Worm (Caenorhabditis elegans) whole organism, L4 larva: ENCODE measurements around the gene daf-28.
A peak's percentile ranks its signal among the peaks of the same experiment; 100 is the strongest.

Experiments used
- F37D6.2 ChIP-seq: sonication (generic microtip); optimal IDR thresholded peaks from 2 replicates; lab custom pipeline; 2016; ENCODE audit warnings: mild to moderate bottlenecking, missing genetic modification characterization, missing compliant biosample characterization
- ZK337.2 ChIP-seq: fragments of 200-800 bp; sonication (Bioruptor generic); IDR thresholded peaks from 2 replicates; pipeline ENCODE4 v1.3.6; 2022; ENCODE audit warnings: missing genetic modification reagents, missing genetic modification characterization, missing compliant biosample characterization
- ceh-28 ChIP-seq: fragments of 150-350 bp; optimal IDR thresholded peaks from 2 replicates; lab custom pipeline; 2014; ENCODE audit warnings: missing biosample characterization, missing genetic modification reagents, missing genetic modification characterization
- ceh-62 ChIP-seq: sonication (generic microtip); optimal IDR thresholded peaks from 2 replicates; lab custom pipeline; 2017; ENCODE audit warnings: missing biosample characterization, missing genetic modification characterization
- ceh-82 ChIP-seq: sonication (generic microtip); optimal IDR thresholded peaks from 2 replicates; lab custom pipeline; 2017; ENCODE audit warnings: missing biosample characterization, missing genetic modification characterization
- daf-16 ChIP-seq, 3 experiments: sonication (generic microtip); optimal IDR thresholded peaks; 2 replicates each; lab custom pipeline; 2016 to 2017; ENCODE audit warnings: missing genetic modification characterization in 3 of 3, missing genetic modification reagents in 3 of 3, mild to moderate bottlenecking in 2 of 3, missing compliant biosample characterization in 2 of 3, missing biosample characterization in 1 of 3, moderate library complexity in 1 of 3
- dve-1 ChIP-seq: sonication (generic microtip); optimal IDR thresholded peaks from 2 replicates; lab custom pipeline; 2017; ENCODE audit warnings: antibody characterized with exemption, mild to moderate bottlenecking, missing genetic modification characterization, missing compliant biosample characterization; ENCODE audit not compliant: insufficient read depth
- egl-43 ChIP-seq: fragments of 200-800 bp; sonication (Bioruptor generic); IDR thresholded peaks from 2 replicates; pipeline ENCODE4 v1.3.6; 2022; ENCODE audit warnings: missing genetic modification reagents, missing genetic modification characterization, missing compliant biosample characterization
- fkh-10 ChIP-seq: fragments of 150-350 bp; optimal IDR thresholded peaks from 2 replicates; lab custom pipeline; 2014; ENCODE audit warnings: missing biosample characterization, missing genetic modification reagents, missing genetic modification characterization
- hlh-11 ChIP-seq: fragments of 200-800 bp; sonication (Bioruptor generic); optimal IDR thresholded peaks from 2 replicates; lab custom pipeline; 2018; ENCODE audit warnings: mild to moderate bottlenecking, missing genetic modification characterization, missing compliant biosample characterization
- lin-15B ChIP-seq: fragments of 150-350 bp; sonication (generic microtip); optimal IDR thresholded peaks from 3 replicates; lab custom pipeline; 2014; ENCODE audit warnings: missing biosample characterization, missing genetic modification characterization
- lin-29 ChIP-seq: fragments of 200-800 bp; sonication (Bioruptor generic); IDR thresholded peaks from 2 replicates; pipeline ENCODE4 v1.3.6; 2022; ENCODE audit warnings: missing genetic modification reagents, missing genetic modification characterization, missing compliant biosample characterization
- mdl-1 ChIP-seq, 2 experiments: fragments of 150-350 bp in 1 of 2; sonication (generic microtip) in 1 of 2; optimal IDR thresholded peaks; 2 replicates each; lab custom pipeline; 2014 to 2017; ENCODE audit warnings: missing biosample characterization in 2 of 2, missing genetic modification characterization in 2 of 2
- mep-1 ChIP-seq: fragments of 150-350 bp; sonication (generic microtip); optimal IDR thresholded peaks from 3 replicates; lab custom pipeline; 2014; ENCODE audit warnings: missing biosample characterization, missing genetic modification characterization
- mes-2 ChIP-seq: sonication (generic microtip); optimal IDR thresholded peaks from 2 replicates; lab custom pipeline; 2016; ENCODE audit warnings: missing genotype, mild to moderate bottlenecking, missing genetic modification characterization, missing compliant biosample characterization; ENCODE audit not compliant: poor library complexity, severe bottlenecking
- nhr-28 ChIP-seq: fragments of 150-350 bp; optimal IDR thresholded peaks from 2 replicates; lab custom pipeline; 2014; ENCODE audit warnings: missing biosample characterization, missing genetic modification characterization
- nhr-41 ChIP-seq: fragments of 200-800 bp; sonication (Bioruptor generic); IDR thresholded peaks from 2 replicates; pipeline ENCODE4 v1.3.6; 2022; ENCODE audit warnings: missing genetic modification reagents, missing genetic modification characterization, missing compliant biosample characterization
- nhr-42 ChIP-seq: fragments of 200-800 bp; sonication (Bioruptor generic); IDR thresholded peaks from 2 replicates; pipeline ENCODE4 v1.3.6; 2022; ENCODE audit warnings: missing genetic modification characterization, missing compliant biosample characterization
- set-16 ChIP-seq: fragments of 200-800 bp; sonication (Bioruptor generic); IDR thresholded peaks from 2 replicates; pipeline ENCODE4 v1.3.6; 2022; ENCODE audit warnings: missing genetic modification reagents, missing genetic modification characterization, missing compliant biosample characterization
- spr-1 ChIP-seq: sonication (generic microtip); optimal IDR thresholded peaks from 2 replicates; lab custom pipeline; 2016; ENCODE audit warnings: mild to moderate bottlenecking, missing genetic modification characterization, missing compliant biosample characterization
- spr-3 ChIP-seq: fragments of 200-800 bp; sonication (Bioruptor generic); optimal IDR thresholded peaks from 2 replicates; lab custom pipeline; 2018; ENCODE audit warnings: mild to moderate bottlenecking, missing genetic modification characterization, missing compliant biosample characterization
- tag-97 ChIP-seq: fragments of 200-800 bp; sonication (Bioruptor generic); IDR thresholded peaks from 2 replicates; pipeline ENCODE4 v1.3.6; 2022; ENCODE audit warnings: missing genetic modification characterization, missing compliant biosample characterization
- tra-1 ChIP-seq: fragments of 200-800 bp; sonication (Bioruptor generic); IDR thresholded peaks from 2 replicates; pipeline ENCODE4 v1.3.6; 2022; ENCODE audit warnings: missing genetic modification reagents, missing genetic modification characterization, missing compliant biosample characterization
- unc-130 ChIP-seq: sonication (generic microtip); optimal IDR thresholded peaks from 2 replicates; lab custom pipeline; 2016; ENCODE audit warnings: missing genetic modification reagents, missing genetic modification characterization, missing compliant biosample characterization

daf-28 gene

ce11 chrV:19856933-19857332 lies 42.0 kb downstream of the daf-28 start:
- no peak for TF ChIP-seq ceh-82 (tag; lab: Kevin White, UChicago)
- TF ChIP-seq dve-1: no peak
- TF ChIP-seq set-16 (GFP tag; lab: Robert Waterston, UW): peak; percentile 39; the same call in 1 of the 2 replicates
- TF ChIP-seq, all 104 proteins: peak for 1

- no peak for TF ChIP-seq mdl-1 (tag; optimal IDR thresholded peaks at IDR 0.05; lab: Kevin White, UChicago)
- TF ChIP-seq egl-43 (GFP tag; lab: Robert Waterston, UW): no peak
- no peak for TF ChIP-seq unc-130 (GFP tag; lab: Kevin White, UChicago)
- no peak for TF ChIP-seq ZK337.2 (GFP tag; lab: Robert Waterston, UW)
- no peak for TF ChIP-seq fkh-10
- TF ChIP-seq lin-15B (tag; lab: Kevin White, UChicago): no peak
- TF ChIP-seq mep-1 (tag; lab: Kevin White, UChicago): no peak
- no peak for TF ChIP-seq nhr-28 (tag; lab: Kevin White, UChicago)
- TF ChIP-seq spr-1 (tag; lab: Kevin White, UChicago): no peak
- no peak for TF ChIP-seq ceh-62
- TF ChIP-seq nhr-41 (GFP tag; lab: Robert Waterston, UW): no peak
- TF ChIP-seq tag-97 (GFP tag; lab: Robert Waterston, UW): no peak
- TF ChIP-seq lin-29 (GFP tag; lab: Robert Waterston, UW): no peak
- no peak for TF ChIP-seq spr-3 (GFP tag; lab: Kevin White, UChicago)
- TF ChIP-seq tra-1: no peak
- TF ChIP-seq hlh-11 (tag; lab: Kevin White, UChicago): no peak
- no peak for TF ChIP-seq daf-16 (GFP tag; optimal IDR thresholded peaks at IDR 0.05; lab: Kevin White, UChicago)
- TF ChIP-seq daf-16 (tag; optimal IDR thresholded peaks at IDR 0.05; lab: Kevin White, UChicago): no peak
- TF ChIP-seq ceh-28: no peak
- no peak for TF ChIP-seq F37D6.2
- TF ChIP-seq, all 104 proteins: peak for 0
Observed at ce11 chrV:19857334-19857733, 42.4 kb downstream of the daf-28 start, which contains the start of gene Y116F11B.8. Y116F11B.8 (plus strand) TSS chrV:19857634.

DNA sequence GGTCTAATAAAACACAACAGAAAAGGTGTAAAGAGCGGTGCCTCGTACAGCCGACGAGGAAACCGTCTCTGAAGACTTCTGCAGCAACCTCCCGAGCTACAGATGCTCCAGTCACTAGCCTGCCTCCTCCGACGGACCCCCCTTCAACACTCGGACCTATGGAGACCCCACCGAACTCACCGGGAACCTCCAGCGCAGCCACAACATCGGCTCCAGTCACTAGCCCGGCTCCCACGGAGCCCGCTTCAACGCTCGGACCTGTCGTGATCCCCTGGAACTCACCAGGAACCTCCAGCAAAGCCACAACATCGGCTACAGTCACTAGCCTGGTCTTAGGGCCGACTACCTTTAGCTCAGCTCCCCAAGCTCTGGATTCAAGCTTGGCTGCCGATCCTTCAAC lies 45.3 kb downstream of the daf-28 start:
- TF ChIP-seq nhr-42 (GFP tag; lab: Robert Waterston, UW) (0 out of 2 replicates have a peak, but pooled peaks have one; percentile 4), spr-3 (GFP tag; lab: Kevin White, UChicago) (no peak), set-16 (GFP tag; lab: Robert Waterston, UW) (peak; percentile 94), nhr-41 (GFP tag; lab: Robert Waterston, UW) (no peak), mes-2 (tag; lab: Kevin White, UChicago) (no peak)
- TF ChIP-seq, all 104 proteins: peak for 2
